Worm (Caenorhabditis elegans): ENCODE measurements around the gene gbb-1.

The gbb-1 gene

ce11 chrX:2971542-2971988, 13.8 kb downstream of the gbb-1 start (continued):
- TF ChIP-seq ets-5 (GFP tag; IDR thresholded peaks at IDR 0.05) (no peak), unc-130 (tag; optimal IDR thresholded peaks at IDR 0.05) (peak; percentile 39), pag-3 (tag; optimal IDR thresholded peaks at IDR 0.05; ENCODE audit: borderline replicate concordance, insufficient read depth) (no peak), pax-3 (tag; optimal IDR thresholded peaks at IDR 0.05) (peak; percentile 44), fos-1 (tag; optimal IDR thresholded peaks at IDR 0.05) (no peak), dsc-1 (tag; optimal IDR thresholded peaks at IDR 0.05) (peak; percentile 52), sptf-1 (tag; optimal IDR thresholded peaks at IDR 0.05) (no peak), fkh-10 (GFP tag; optimal IDR thresholded peaks at IDR 0.05) (peak; percentile 76), lin-15B (tag; optimal IDR thresholded peaks at IDR 0.05) (no peak), zag-1 (tag; optimal IDR thresholded peaks at IDR 0.05) (no peak), jun-1 (tag; optimal IDR thresholded peaks at IDR 0.05) (peak; percentile 71), nhr-19 (GFP tag; conservative IDR thresholded peaks at IDR 0.05) (peak; percentile 71), tlp-1 (tag; optimal IDR thresholded peaks at IDR 0.05) (no peak), egl-13 (tag; optimal IDR thresholded peaks at IDR 0.05) (peak; percentile 55), nhr-11 (tag; optimal IDR thresholded peaks at IDR 0.05) (peak; percentile 59), nhr-84 (tag; optimal IDR thresholded peaks at IDR 0.05) (no peak), swsn-7 (tag; optimal IDR thresholded peaks at IDR 0.05) (peak; percentile 59), elt-2 (tag; optimal IDR thresholded peaks at IDR 0.05) (peak; percentile 25), efl-1 (optimal IDR thresholded peaks at IDR 0.05) (peak; percentile 7 to 20), efl-1 (GFP tag; optimal IDR thresholded peaks at IDR 0.05 in 1 of 2) (peak in 1 of 2 experiments; percentile 54), C34B4.2 (tag; optimal IDR thresholded peaks at IDR 0.05) (no peak), nhr-47 (tag; optimal IDR thresholded peaks at IDR 0.05) (peak; percentile 71), nhr-12 (tag; optimal IDR thresholded peaks at IDR 0.05) (no peak), nhr-85 (tag) (peak; percentile 71), hlh-4 (tag; optimal IDR thresholded peaks at IDR 0.05) (no peak), hpl-2 (GFP tag; optimal IDR thresholded peaks at IDR 0.05) (no peak), dpl-1 (GFP tag; optimal IDR thresholded peaks at IDR 0.05) (peak in 2 of 3 experiments; percentile 31 to 43), unc-30 (tag; optimal IDR thresholded peaks at IDR 0.05) (no peak), unc-86 (tag; optimal IDR thresholded peaks at IDR 0.05) (peak; percentile 76), C04F5.9 (tag; optimal IDR thresholded peaks at IDR 0.05) (peak; percentile 49), irx-1 (tag; optimal IDR thresholded peaks at IDR 0.05) (no peak), ces-1 (GFP tag; optimal IDR thresholded peaks at IDR 0.05) (no peak), snpc-4 (tag; optimal IDR thresholded peaks at IDR 0.05) (peak; percentile 17), mab-9 (GFP tag; IDR thresholded peaks at IDR 0.05) (0 out of 2 replicates have a peak, but pooled peaks have one; percentile 39), snu-23 (GFP tag; optimal IDR thresholded peaks at IDR 0.05) (peak; percentile 79), lin-39 (tag; optimal IDR thresholded peaks at IDR 0.05) (no peak), xbp-1 (tag; optimal IDR thresholded peaks at IDR 0.05) (peak; percentile 48), mef-2 (tag; optimal IDR thresholded peaks at IDR 0.05) (peak; percentile 21), egl-27 (tag; optimal IDR thresholded peaks at IDR 0.05) (no peak), sox-4 (tag; optimal IDR thresholded peaks at IDR 0.05) (peak; percentile 53), tbx-2 (tag; optimal IDR thresholded peaks at IDR 0.05) (peak; percentile 49), ama-1 (optimal IDR thresholded peaks at IDR 0.05) (no peak), grh-1 (GFP tag; IDR thresholded peaks at IDR 0.05) (no peak), fkh-4 (tag; optimal IDR thresholded peaks at IDR 0.05; ENCODE audit: borderline replicate concordance) (no peak), efl-3 (GFP tag; optimal IDR thresholded peaks at IDR 0.05) (no peak), elt-3 (tag; optimal IDR thresholded peaks at IDR 0.05) (no peak), fkh-8 (tag; optimal IDR thresholded peaks at IDR 0.05) (peak; percentile 93)

Measured in whole organism, L1 larva.